Fruit fly (Drosophila melanogaster) whole organism, pupa: ENCODE results near the gene Tim17b1.

Source experiments
- CG12605 ChIP-seq: fragments of 200-800 bp; sonication (Bioruptor generic); IDR thresholded peaks from 2 replicates; pipeline ENCODE4 v1.3.6; 2022; ENCODE audit warnings: missing biosample characterization, missing genetic modification characterization
- CG13204 ChIP-seq: fragments of 200-800 bp; sonication (Bioruptor generic); optimal IDR thresholded peaks from 2 replicates; lab custom pipeline; 2018; ENCODE audit warnings: missing biosample characterization, mild to moderate bottlenecking, missing genetic modification characterization, moderate library complexity
- CG15710 ChIP-seq: fragments of 200-800 bp; sonication (Bioruptor generic); optimal IDR thresholded peaks from 2 replicates; lab custom pipeline; 2018; ENCODE audit warnings: missing biosample characterization, mild to moderate bottlenecking, missing genetic modification characterization, moderate library complexity
- CG17806 ChIP-seq: fragments of 200-800 bp; sonication (Bioruptor generic); optimal IDR thresholded peaks from 2 replicates; lab custom pipeline; 2018; ENCODE audit warnings: missing biosample characterization, mild to moderate bottlenecking, missing genetic modification characterization, moderate library complexity
- CG32121 ChIP-seq: fragments of 200-800 bp; sonication (Bioruptor generic); IDR thresholded peaks from 2 replicates; pipeline ENCODE4 v1.3.6; 2022; ENCODE audit warnings: missing biosample characterization, missing genetic modification characterization
- CG4496 ChIP-seq: fragments of 200-800 bp; sonication (Bioruptor generic); IDR thresholded peaks from 3 replicates; pipeline ENCODE4 v1.3.6; 2022; ENCODE audit warnings: missing biosample characterization, missing genetic modification characterization
- CG8159 ChIP-seq: fragments of 200-800 bp; sonication (Bioruptor generic); optimal IDR thresholded peaks from 3 replicates; lab custom pipeline; 2018; ENCODE audit warnings: missing biosample characterization, mild to moderate bottlenecking, missing genetic modification characterization, moderate library complexity
- CG8301 ChIP-seq: fragments of 200-800 bp; sonication (Bioruptor generic); optimal IDR thresholded peaks from 2 replicates; lab custom pipeline; 2018; ENCODE audit warnings: missing biosample characterization, mild to moderate bottlenecking, missing genetic modification characterization
- D1 ChIP-seq: fragments of 200-800 bp; sonication (Bioruptor generic); optimal IDR thresholded peaks from 2 replicates; lab custom pipeline; 2018; ENCODE audit warnings: missing biosample characterization, mild to moderate bottlenecking, missing genetic modification characterization, moderate library complexity
- EcR ChIP-seq: fragments of 200-800 bp; sonication (Bioruptor generic); optimal IDR thresholded peaks from 3 replicates; lab custom pipeline; 2019; ENCODE audit warnings: missing biosample characterization, missing genetic modification characterization, mild to moderate bottlenecking, moderate library complexity, missing genetic modification reagents
- Pif1B ChIP-seq: fragments of 200-800 bp; sonication (Bioruptor generic); optimal IDR thresholded peaks from 3 replicates; lab custom pipeline; 2016; ENCODE audit warnings: missing biosample characterization, missing genetic modification characterization
- fd96Ca ChIP-seq: fragments of 200-800 bp; sonication (Bioruptor generic); IDR thresholded peaks from 3 replicates; pipeline ENCODE4 v1.3.6; 2022; ENCODE audit warnings: missing biosample characterization, missing genetic modification characterization
- gl ChIP-seq: fragments of 200-800 bp; sonication (Bioruptor generic); optimal IDR thresholded peaks from 2 replicates; lab custom pipeline; 2018; ENCODE audit warnings: missing biosample characterization, mild to moderate bottlenecking, missing genetic modification characterization
- rn ChIP-seq: fragments of 200-800 bp; sonication (Bioruptor generic); IDR thresholded peaks from 2 replicates; pipeline ENCODE4 v1.3.6; 2022; ENCODE audit warnings: missing biosample characterization, missing genetic modification characterization

dm6 chr3R:5315050-5315643 lies 15.2 kb downstream of the Tim17b1 start:
- no peak for TF ChIP-seq CG17806 (tag; lab: Kevin White, UChicago)
- no peak for TF ChIP-seq CG8301
- no peak for TF ChIP-seq CG12605
- no peak for TF ChIP-seq CG15710 (tag; lab: Kevin White, UChicago)
- no peak for TF ChIP-seq fd96Ca (GFP tag; lab: Robert Waterston, UW)
- TF ChIP-seq EcR (GFP tag; lab: Kevin White, UChicago) = peak; percentile 73
- TF ChIP-seq rn = no peak
- TF ChIP-seq D1 (tag; lab: Kevin White, UChicago) = no peak
- no peak for TF ChIP-seq gl (tag; lab: Kevin White, UChicago)
- TF ChIP-seq CG4496 (GFP tag; lab: Robert Waterston, UW) = no peak
- TF ChIP-seq Pif1B = no peak
- no peak for TF ChIP-seq CG8159
- no peak for TF ChIP-seq CG32121 (GFP tag; lab: Robert Waterston, UW)
- TF ChIP-seq CG13204 (GFP tag; lab: Kevin White, UChicago) = no peak
